Fruit fly (Drosophila melanogaster): ENCODE measurements around the gene Dnali1.

- TF ChIP-seq CG12769 (tag; optimal IDR thresholded peaks at IDR 0.05) (no peak), ATbp (GFP tag; optimal IDR thresholded peaks at IDR 0.05) (no peak), btn (GFP tag; optimal IDR thresholded peaks at IDR 0.05) (no peak), lola (GFP tag; optimal IDR thresholded peaks at IDR 0.05) (no peak), lab (GFP tag; optimal IDR thresholded peaks at IDR 0.05) (no peak)
Measured at dm6 chr3R:11902893-11903292, 9.8 kb upstream of the Dnali1 start.

All from whole organism, embryonic.